Fruit fly (Drosophila melanogaster) whole organism, embryonic: ENCODE data around the gene BtbVII.

Experiments
- Blimp-1 ChIP-seq: fragments of 200-800 bp; sonication (Bioruptor generic); optimal IDR thresholded peaks from 3 replicates; lab custom pipeline; 2018; ENCODE audit warnings: missing biosample characterization, missing genetic modification characterization, mild to moderate bottlenecking, moderate library complexity, missing genetic modification reagents
- CG10654 ChIP-seq: fragments of 200-800 bp; sonication (Bioruptor generic); optimal IDR thresholded peaks from 2 replicates; lab custom pipeline; 2016; ENCODE audit warnings: missing biosample characterization, missing genetic modification characterization
- CG11093 ChIP-seq: fragments of 200-800 bp; sonication (Bioruptor generic); IDR thresholded peaks from 3 replicates; pipeline ENCODE4 v1.3.6; 2022; ENCODE audit warnings: missing biosample characterization, missing genetic modification characterization
- CG11398 ChIP-seq: fragments of 200-800 bp; sonication (Bioruptor generic); optimal IDR thresholded peaks from 2 replicates; lab custom pipeline; 2016; ENCODE audit warnings: missing biosample characterization, missing genetic modification characterization
- CG12219 ChIP-seq: fragments of 200-800 bp; sonication (Bioruptor generic); optimal IDR thresholded peaks from 3 replicates; lab custom pipeline; 2018; ENCODE audit warnings: missing biosample characterization, mild to moderate bottlenecking, missing genetic modification characterization
- CG12744 ChIP-seq: fragments of 200-800 bp; sonication (Bioruptor generic); optimal IDR thresholded peaks from 2 replicates; lab custom pipeline; 2016; ENCODE audit warnings: missing biosample characterization, missing genetic modification characterization
- CG13894 ChIP-seq: fragments of 200-800 bp; sonication (Bioruptor generic); optimal IDR thresholded peaks from 3 replicates; lab custom pipeline; 2018; ENCODE audit warnings: missing biosample characterization, mild to moderate bottlenecking, missing genetic modification characterization, moderate library complexity
- CG1603 ChIP-seq: fragments of 200-800 bp; sonication (Bioruptor generic); optimal IDR thresholded peaks from 2 replicates; lab custom pipeline; 2019; ENCODE audit warnings: missing biosample characterization, mild to moderate bottlenecking, missing genetic modification characterization, moderate library complexity
- CG16813 ChIP-seq: fragments of 200-800 bp; sonication (Bioruptor generic); IDR thresholded peaks from 3 replicates; pipeline ENCODE4 v1.3.6; 2022; ENCODE audit warnings: missing biosample characterization, missing genetic modification characterization; ENCODE audit not compliant: partially characterized antibody
- CG17359 ChIP-seq: fragments of 200-800 bp; sonication (Bioruptor generic); optimal IDR thresholded peaks from 3 replicates; lab custom pipeline; 2018; ENCODE audit warnings: missing biosample characterization, mild to moderate bottlenecking, missing genetic modification characterization, moderate library complexity
- CG2199 ChIP-seq: fragments of 200-800 bp; sonication (Bioruptor generic); IDR thresholded peaks from 3 replicates; pipeline ENCODE4 v1.3.6; 2022; ENCODE audit warnings: missing biosample characterization, missing genetic modification characterization
- CG30403 ChIP-seq: fragments of 200-800 bp; sonication (Bioruptor generic); optimal IDR thresholded peaks from 3 replicates; lab custom pipeline; 2016; ENCODE audit warnings: missing biosample characterization, missing genetic modification characterization
- CG31224 ChIP-seq: fragments of 200-800 bp; sonication (Bioruptor generic); IDR thresholded peaks from 2 replicates; pipeline ENCODE4 v1.3.6; 2022; ENCODE audit warnings: missing biosample characterization, missing genetic modification characterization
- CG31388 ChIP-seq: fragments of 200-800 bp; sonication (Bioruptor generic); optimal IDR thresholded peaks from 2 replicates; lab custom pipeline; 2016; ENCODE audit warnings: missing biosample characterization, missing genetic modification characterization
- CG3163 ChIP-seq: fragments of 200-800 bp; sonication (Bioruptor generic); optimal IDR thresholded peaks from 3 replicates; lab custom pipeline; 2016; ENCODE audit warnings: missing biosample characterization, missing genetic modification characterization
- CG6175 ChIP-seq: fragments of 200-800 bp; sonication (Bioruptor generic); IDR thresholded peaks from 3 replicates; pipeline ENCODE4 v1.3.6; 2022; ENCODE audit warnings: missing biosample characterization, missing genetic modification characterization
- CG6254 ChIP-seq: fragments of 200-800 bp; sonication (Bioruptor generic); optimal IDR thresholded peaks from 3 replicates; lab custom pipeline; 2017; ENCODE audit warnings: mild to moderate bottlenecking, missing biosample characterization, missing genetic modification reagents, missing genetic modification characterization
- CG6689 ChIP-seq: fragments of 200-800 bp; sonication (Bioruptor generic); IDR thresholded peaks from 2 replicates; pipeline ENCODE4 v1.3.6; 2022; ENCODE audit warnings: missing biosample characterization, missing genetic modification characterization
- CG8944 ChIP-seq: fragments of 200-800 bp; sonication (Bioruptor generic); optimal IDR thresholded peaks from 3 replicates; lab custom pipeline; 2016; ENCODE audit warnings: missing biosample characterization, missing genetic modification characterization
- CG9727 ChIP-seq: fragments of 200-800 bp; sonication (Bioruptor generic); optimal IDR thresholded peaks from 3 replicates; lab custom pipeline; 2017; ENCODE audit warnings: missing biosample characterization, mild to moderate bottlenecking, missing genetic modification characterization
- Jarid2 ChIP-seq: fragments of 200-800 bp; sonication (Bioruptor generic); optimal IDR thresholded peaks from 3 replicates; lab custom pipeline; 2017; ENCODE audit warnings: mild to moderate bottlenecking, missing biosample characterization, missing genetic modification reagents, missing genetic modification characterization
- Scr ChIP-seq: fragments of 200-800 bp; sonication (Bioruptor generic); IDR thresholded peaks from 2 replicates; pipeline ENCODE4 v1.3.6; 2022; ENCODE audit warnings: missing biosample characterization, missing genetic modification characterization; ENCODE audit not compliant: partially characterized antibody
- Sin3A ChIP-seq: fragments of >200 bp; optimal IDR thresholded peaks from 2 replicates; lab custom pipeline; 2018
- Sox100B ChIP-seq: fragments of 200-800 bp; sonication (Bioruptor generic); optimal IDR thresholded peaks from 3 replicates; lab custom pipeline; 2018; ENCODE audit warnings: missing biosample characterization, mild to moderate bottlenecking, missing genetic modification characterization
- Sry-δ ChIP-seq: fragments of 200-800 bp; sonication (Bioruptor generic); optimal IDR thresholded peaks from 2 replicates; lab custom pipeline; 2016; ENCODE audit warnings: missing biosample characterization, missing genetic modification characterization
- Vsx1 ChIP-seq: fragments of 200-800 bp; sonication (Bioruptor generic); optimal IDR thresholded peaks from 2 replicates; lab custom pipeline; 2017; ENCODE audit warnings: missing biosample characterization, mild to moderate bottlenecking, missing genetic modification characterization, missing genetic modification reagents
- ato ChIP-seq: fragments of 200-800 bp; sonication (Bioruptor generic); IDR thresholded peaks from 2 replicates; pipeline ENCODE4 v1.3.6; 2022; ENCODE audit warnings: missing biosample characterization, missing genetic modification characterization; ENCODE audit not compliant: partially characterized antibody
- bab2 ChIP-seq: fragments of 200-800 bp; sonication (Bioruptor generic); optimal IDR thresholded peaks from 2 replicates; lab custom pipeline; 2016; ENCODE audit warnings: missing biosample characterization, missing genetic modification characterization
- cas ChIP-seq: fragments of 200-800 bp; sonication (Bioruptor generic); IDR thresholded peaks from 2 replicates; pipeline ENCODE4 v1.3.6; 2022; ENCODE audit warnings: missing biosample characterization, missing genetic modification characterization
- chm ChIP-seq: fragments of 200-800 bp; sonication (Bioruptor generic); IDR thresholded peaks from 2 replicates; pipeline ENCODE4 v1.3.6; 2022; ENCODE audit warnings: missing biosample characterization, missing genetic modification characterization
- chn ChIP-seq: fragments of 200-800 bp; sonication (Bioruptor generic); optimal IDR thresholded peaks from 2 replicates; lab custom pipeline; 2016; ENCODE audit warnings: missing biosample characterization, missing genetic modification characterization
- dysf ChIP-seq: fragments of 200-800 bp; sonication (Bioruptor generic); IDR thresholded peaks from 3 replicates; pipeline ENCODE4 v1.3.6; 2022; ENCODE audit warnings: missing biosample characterization, missing genetic modification characterization
- esg ChIP-seq: fragments of 200-800 bp; sonication (Bioruptor generic); conservative IDR thresholded peaks from 2 replicates; pipeline ENCODE4 v1.3.6; 2022; ENCODE audit warnings: missing biosample characterization, missing genetic modification characterization
- gcm ChIP-seq: fragments of 200-800 bp; sonication (Bioruptor generic); optimal IDR thresholded peaks from 2 replicates; lab custom pipeline; 2019; ENCODE audit warnings: missing biosample characterization, mild to moderate bottlenecking, missing genetic modification characterization, moderate library complexity
- h ChIP-seq: fragments of >200 bp; optimal IDR thresholded peaks from 2 replicates; lab custom pipeline; 2017
- klu ChIP-seq: fragments of 200-800 bp; sonication (Bioruptor generic); IDR thresholded peaks from 2 replicates; pipeline ENCODE4 v1.3.6; 2022; ENCODE audit warnings: missing biosample characterization, missing genetic modification characterization
- knrl ChIP-seq: fragments of 200-800 bp; sonication (Bioruptor generic); IDR thresholded peaks from 3 replicates; pipeline ENCODE4 v1.3.6; 2022; ENCODE audit warnings: missing biosample characterization, missing genetic modification characterization; ENCODE audit not compliant: partially characterized antibody
- lmd ChIP-seq: fragments of 200-800 bp; sonication (Bioruptor generic); IDR thresholded peaks from 2 replicates; pipeline ENCODE4 v1.3.6; 2022; ENCODE audit warnings: missing biosample characterization, missing genetic modification characterization
- mld ChIP-seq: fragments of 200-800 bp; sonication (Bioruptor generic); IDR thresholded peaks from 3 replicates; pipeline ENCODE4 v1.3.6; 2022; ENCODE audit warnings: missing biosample characterization, missing genetic modification characterization; ENCODE audit not compliant: partially characterized antibody
- nerfin-2 ChIP-seq: fragments of 200-800 bp; sonication (Bioruptor generic); IDR thresholded peaks from 2 replicates; pipeline ENCODE4 v1.3.6; 2022; ENCODE audit warnings: missing biosample characterization, missing genetic modification characterization; ENCODE audit not compliant: partially characterized antibody
- pita ChIP-seq: fragments of 200-800 bp; sonication (Bioruptor generic); optimal IDR thresholded peaks from 2 replicates; lab custom pipeline; 2017; ENCODE audit warnings: missing biosample characterization, mild to moderate bottlenecking, missing genetic modification characterization
- sim ChIP-seq: fragments of 200-800 bp; sonication (Bioruptor generic); IDR thresholded peaks from 2 replicates; pipeline ENCODE4 v1.3.6; 2022; ENCODE audit warnings: missing biosample characterization, missing genetic modification characterization
- slou ChIP-seq: fragments of 200-800 bp; sonication (Bioruptor generic); optimal IDR thresholded peaks from 3 replicates; lab custom pipeline; 2016; ENCODE audit warnings: missing biosample characterization, missing genetic modification characterization
- slp2 ChIP-seq: fragments of 200-800 bp; sonication (Bioruptor generic); optimal IDR thresholded peaks from 2 replicates; lab custom pipeline; 2016; ENCODE audit warnings: missing biosample characterization, missing genetic modification characterization
- stwl ChIP-seq: fragments of 200-800 bp; sonication (Bioruptor generic); optimal IDR thresholded peaks from 3 replicates; lab custom pipeline; 2018; ENCODE audit warnings: missing biosample characterization, mild to moderate bottlenecking, missing genetic modification characterization, moderate library complexity
- trh ChIP-seq: fragments of 200-800 bp; sonication (Bioruptor generic); optimal IDR thresholded peaks from 2 replicates; lab custom pipeline; 2016; ENCODE audit warnings: missing biosample characterization, missing genetic modification characterization
- unpg ChIP-seq: fragments of 200-800 bp; sonication (Bioruptor generic); optimal IDR thresholded peaks from 3 replicates; lab custom pipeline; 2018; ENCODE audit warnings: missing biosample characterization, mild to moderate bottlenecking, missing genetic modification characterization, moderate library complexity
- yki ChIP-seq: fragments of >200 bp; optimal IDR thresholded peaks from 3 replicates; lab custom pipeline; 2018
- zen2 ChIP-seq: fragments of 200-800 bp; sonication (Bioruptor generic); IDR thresholded peaks from 3 replicates; pipeline ENCODE4 v1.3.6; 2022; ENCODE audit warnings: missing biosample characterization, missing genetic modification characterization; ENCODE audit not compliant: partially characterized antibody

The BtbVII gene

dm6 chr3L:3198447-3199402 is 50.3 kb downstream of the BtbVII start, which contains the start of the genes CG32276 and gry (continued):
- no peak for TF ChIP-seq CG6254 (GFP tag; lab: Kevin White, UChicago)
- TF ChIP-seq chm (GFP tag; lab: Robert Waterston, UW) = peak; percentile 74
- TF ChIP-seq gcm (GFP tag; lab: Kevin White, UChicago) = no peak
- TF ChIP-seq zen2 (GFP tag; lab: Robert Waterston, UW) = no peak
- peak; percentile 73 for TF ChIP-seq CG9727 (GFP tag; lab: Kevin White, UChicago)
- TF ChIP-seq slp2 (GFP tag; lab: Kevin White, UChicago) = peak; percentile 67
- peak; percentile 54; the same call in 1 of the 2 replicates for TF ChIP-seq cas
- no peak for TF ChIP-seq sim (GFP tag; lab: Robert Waterston, UW)
- TF ChIP-seq CG6175 (GFP tag; lab: Robert Waterston, UW) = 0 out of 3 replicates have a peak, but pooled peaks have one; percentile 12
- TF ChIP-seq mld (GFP tag; lab: Robert Waterston, UW) = no peak
- TF ChIP-seq nerfin-2 (GFP tag; lab: Robert Waterston, UW) = no peak
- peak; percentile 74 for TF ChIP-seq dysf (GFP tag; lab: Robert Waterston, UW)
- no peak for TF ChIP-seq yki (lab: Kevin White, UChicago)
- TF ChIP-seq CG16813 = peak; percentile 50; the same call in 2 of the 3 replicates
- TF ChIP-seq knrl (GFP tag; lab: Robert Waterston, UW) = peak; percentile 62
- TF ChIP-seq ato = no peak
- TF ChIP-seq CG10654 (GFP tag; lab: Kevin White, UChicago) = no peak
- TF ChIP-seq slou (GFP tag; lab: Kevin White, UChicago) = peak; percentile 58
- peak; percentile 66 for TF ChIP-seq CG31224
- no peak for TF ChIP-seq pita (GFP tag; lab: Kevin White, UChicago)
- peak; percentile 65; the same call in 1 of the 2 replicates for TF ChIP-seq lmd
- peak; percentile 65 for TF ChIP-seq esg (GFP tag; lab: Robert Waterston, UW)
- TF ChIP-seq CG8944 (GFP tag; lab: Kevin White, UChicago) = peak; percentile 82
- no peak for TF ChIP-seq h (lab: Kevin White, UChicago)
- peak; percentile 51 for TF ChIP-seq CG12219 (GFP tag; lab: Kevin White, UChicago)
- no peak for TF ChIP-seq Blimp-1 (GFP tag; lab: Kevin White, UChicago)
- peak; percentile 63 for TF ChIP-seq trh (GFP tag; lab: Kevin White, UChicago)
- TF ChIP-seq stwl (tag; lab: Kevin White, UChicago) = peak; percentile 60
- TF ChIP-seq Scr (GFP tag; lab: Robert Waterston, UW) = peak; percentile 53
- TF ChIP-seq Jarid2 (GFP tag; lab: Kevin White, UChicago) = peak; percentile 50
- peak; percentile 92 for TF ChIP-seq Sin3A (lab: Kevin White, UChicago)
- TF ChIP-seq bab2 (GFP tag; lab: Kevin White, UChicago) = peak; percentile 82
- TF ChIP-seq CG17359 = peak; percentile 62
- no peak for TF ChIP-seq Sox100B
- peak; percentile 61 for TF ChIP-seq CG3163 (GFP tag; lab: Kevin White, UChicago)
- TF ChIP-seq unpg (GFP tag; lab: Kevin White, UChicago) = peak; percentile 72
- TF ChIP-seq Sry-δ (GFP tag; lab: Kevin White, UChicago) = peak; percentile 77
- no peak for TF ChIP-seq Vsx1 (GFP tag; lab: Kevin White, UChicago)
- TF ChIP-seq CG11398 = no peak
- TF ChIP-seq CG1603 (tag; lab: Kevin White, UChicago) = peak; percentile 86
- TF ChIP-seq CG2199 (GFP tag; lab: Robert Waterston, UW) = 0 out of 3 replicates have a peak, but pooled peaks have one; percentile 32
- TF ChIP-seq klu (GFP tag; lab: Robert Waterston, UW) = peak; percentile 46; the same call in 1 of the 2 replicates
- peak; percentile 77 for TF ChIP-seq chn (GFP tag; lab: Kevin White, UChicago)
- peak; percentile 55 for TF ChIP-seq CG31388
- no peak for TF ChIP-seq CG13894
- peak; percentile 84 for TF ChIP-seq CG30403 (GFP tag; lab: Kevin White, UChicago)
- peak; percentile 65; the same call in 2 of the 3 replicates for TF ChIP-seq CG11093 (GFP tag; lab: Robert Waterston, UW)
- TF ChIP-seq CG12744 (GFP tag; lab: Kevin White, UChicago) = no peak
- TF ChIP-seq CG6689 (GFP tag; lab: Robert Waterston, UW) = peak; percentile 69
